Fruit fly (Drosophila melanogaster) whole organism, pupa: ENCODE measurements around the gene CG43219.

Experiments used
- CG10348 ChIP-seq: fragments of 200-800 bp; sonication (Bioruptor generic); IDR thresholded peaks from 2 replicates; pipeline ENCODE4 v1.3.6; 2022; ENCODE audit warnings: missing biosample characterization, missing genetic modification characterization
- CG12605 ChIP-seq: fragments of 200-800 bp; sonication (Bioruptor generic); IDR thresholded peaks from 2 replicates; pipeline ENCODE4 v1.3.6; 2022; ENCODE audit warnings: missing biosample characterization, missing genetic modification characterization
- CG17806 ChIP-seq: fragments of 200-800 bp; sonication (Bioruptor generic); optimal IDR thresholded peaks from 2 replicates; lab custom pipeline; 2018; ENCODE audit warnings: missing biosample characterization, mild to moderate bottlenecking, missing genetic modification characterization, moderate library complexity
- CG32121 ChIP-seq: fragments of 200-800 bp; sonication (Bioruptor generic); IDR thresholded peaks from 2 replicates; pipeline ENCODE4 v1.3.6; 2022; ENCODE audit warnings: missing biosample characterization, missing genetic modification characterization
- CG4496 ChIP-seq: fragments of 200-800 bp; sonication (Bioruptor generic); IDR thresholded peaks from 3 replicates; pipeline ENCODE4 v1.3.6; 2022; ENCODE audit warnings: missing biosample characterization, missing genetic modification characterization
- CG8159 ChIP-seq: fragments of 200-800 bp; sonication (Bioruptor generic); optimal IDR thresholded peaks from 3 replicates; lab custom pipeline; 2018; ENCODE audit warnings: missing biosample characterization, mild to moderate bottlenecking, missing genetic modification characterization, moderate library complexity
- CG8301 ChIP-seq: fragments of 200-800 bp; sonication (Bioruptor generic); optimal IDR thresholded peaks from 2 replicates; lab custom pipeline; 2018; ENCODE audit warnings: missing biosample characterization, mild to moderate bottlenecking, missing genetic modification characterization
- D1 ChIP-seq: fragments of 200-800 bp; sonication (Bioruptor generic); optimal IDR thresholded peaks from 2 replicates; lab custom pipeline; 2018; ENCODE audit warnings: missing biosample characterization, mild to moderate bottlenecking, missing genetic modification characterization, moderate library complexity
- Pif1A ChIP-seq: fragments of 200-800 bp; sonication (Bioruptor generic); optimal IDR thresholded peaks from 3 replicates; lab custom pipeline; 2016; ENCODE audit warnings: missing biosample characterization, missing genetic modification characterization
- Snoo ChIP-seq: fragments of 200-800 bp; sonication (Bioruptor generic); optimal IDR thresholded peaks from 3 replicates; lab custom pipeline; 2017; ENCODE audit warnings: missing biosample characterization, mild to moderate bottlenecking, missing genetic modification characterization, inconsistent platforms
- fd96Ca ChIP-seq: fragments of 200-800 bp; sonication (Bioruptor generic); IDR thresholded peaks from 3 replicates; pipeline ENCODE4 v1.3.6; 2022; ENCODE audit warnings: missing biosample characterization, missing genetic modification characterization
- gl ChIP-seq: fragments of 200-800 bp; sonication (Bioruptor generic); optimal IDR thresholded peaks from 2 replicates; lab custom pipeline; 2018; ENCODE audit warnings: missing biosample characterization, mild to moderate bottlenecking, missing genetic modification characterization

DNA sequence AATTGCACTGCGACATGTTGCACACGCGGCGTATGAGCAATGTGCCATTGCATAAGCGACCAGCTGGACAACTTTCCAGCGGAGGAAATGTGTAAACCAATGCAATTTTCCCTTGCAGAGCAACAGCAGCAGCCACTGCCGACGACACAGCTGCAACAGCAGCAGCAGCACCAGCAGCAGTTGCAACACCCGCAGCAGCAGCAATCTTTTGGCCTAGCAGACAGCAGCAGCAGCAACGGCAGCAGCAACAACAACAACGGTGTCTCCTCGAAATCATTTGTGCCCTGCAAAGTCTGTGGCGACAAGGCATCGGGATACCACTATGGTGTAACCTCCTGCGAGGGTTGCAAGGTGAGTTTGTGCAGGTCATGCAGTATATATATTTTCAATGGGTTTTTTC is 10.6 kb downstream of the CG43219 start:
- TF ChIP-seq CG8159 (tag; lab: Kevin White, UChicago) (no peak), Pif1A (no peak), CG32121 (GFP tag; lab: Robert Waterston, UW) (no peak), CG17806 (tag; lab: Kevin White, UChicago) (no peak), gl (tag; lab: Kevin White, UChicago) (no peak), CG4496 (no peak), CG10348 (GFP tag; lab: Robert Waterston, UW) (no peak), Snoo (tag; lab: Kevin White, UChicago) (no peak), CG8301 (tag; lab: Kevin White, UChicago) (no peak), D1 (no peak), fd96Ca (GFP tag; lab: Robert Waterston, UW) (no peak), CG12605 (GFP tag; lab: Robert Waterston, UW) (no peak)
